Fruit fly (Drosophila melanogaster) whole organism, embryonic: ENCODE results near the gene Tao.
A peak's percentile ranks its signal among the peaks of the same experiment; 100 is the strongest.

Source experiments
- B-H2 ChIP-seq: fragments of 200-800 bp; sonication (Bioruptor generic); optimal IDR thresholded peaks from 2 replicates; lab custom pipeline; 2018; ENCODE audit warnings: missing biosample characterization, mild to moderate bottlenecking, missing genetic modification characterization
- CG12942 ChIP-seq: fragments of 200-800 bp; sonication (Bioruptor generic); optimal IDR thresholded peaks from 3 replicates; lab custom pipeline; 2016; ENCODE audit warnings: missing biosample characterization, missing genetic modification characterization
- CG15269 ChIP-seq: fragments of 200-800 bp; sonication (Bioruptor generic); optimal IDR thresholded peaks from 2 replicates; lab custom pipeline; 2018; ENCODE audit warnings: missing biosample characterization, mild to moderate bottlenecking, missing genetic modification characterization, moderate library complexity
- CG15514 ChIP-seq: fragments of 200-800 bp; sonication (Bioruptor generic); optimal IDR thresholded peaks from 3 replicates; lab custom pipeline; 2017; ENCODE audit warnings: missing biosample characterization, missing genetic modification characterization, mild to moderate bottlenecking, moderate library complexity, missing genetic modification reagents
- CG16815 ChIP-seq: fragments of 200-800 bp; sonication (Bioruptor generic); optimal IDR thresholded peaks from 3 replicates; lab custom pipeline; 2017; ENCODE audit warnings: missing biosample characterization, mild to moderate bottlenecking, missing genetic modification characterization
- CG34376 ChIP-seq: fragments of 200-800 bp; sonication (Bioruptor generic); optimal IDR thresholded peaks from 2 replicates; lab custom pipeline; 2018; ENCODE audit warnings: missing biosample characterization, mild to moderate bottlenecking, missing genetic modification characterization
- CG4328 ChIP-seq: fragments of 200-800 bp; sonication (Bioruptor generic); optimal IDR thresholded peaks from 3 replicates; lab custom pipeline; 2017; ENCODE audit warnings: missing biosample characterization, missing genetic modification reagents, missing genetic modification characterization
- CG5953 ChIP-seq: fragments of 200-800 bp; sonication (Bioruptor generic); IDR thresholded peaks from 2 replicates; pipeline ENCODE4 v1.3.6; 2022; ENCODE audit warnings: missing biosample characterization, missing genetic modification characterization
- CG6175 ChIP-seq: fragments of 200-800 bp; sonication (Bioruptor generic); IDR thresholded peaks from 3 replicates; pipeline ENCODE4 v1.3.6; 2022; ENCODE audit warnings: missing biosample characterization, missing genetic modification characterization
- CG6765 ChIP-seq: fragments of 200-800 bp; sonication (Bioruptor generic); optimal IDR thresholded peaks from 3 replicates; lab custom pipeline; 2017; ENCODE audit warnings: missing biosample characterization, mild to moderate bottlenecking, missing genetic modification characterization
- CG6791 ChIP-seq: fragments of 200-800 bp; sonication (Bioruptor generic); IDR thresholded peaks from 3 replicates; pipeline ENCODE4 v1.3.6; 2022; ENCODE audit warnings: missing biosample characterization, missing genetic modification characterization; ENCODE audit not compliant: partially characterized antibody
- CG7839 ChIP-seq: fragments of 200-800 bp; sonication (Bioruptor generic); optimal IDR thresholded peaks from 3 replicates; lab custom pipeline; 2018; ENCODE audit warnings: missing biosample characterization, mild to moderate bottlenecking, missing genetic modification characterization, moderate library complexity
- CG9817 ChIP-seq: fragments of 200-800 bp; sonication (Bioruptor generic); optimal IDR thresholded peaks from 2 replicates; lab custom pipeline; 2018; ENCODE audit warnings: missing biosample characterization, mild to moderate bottlenecking, missing genetic modification characterization, moderate library complexity
- CG9932 ChIP-seq: fragments of 200-800 bp; sonication (Bioruptor generic); IDR thresholded peaks from 2 replicates; pipeline ENCODE4 v1.3.6; 2022; ENCODE audit warnings: missing biosample characterization, missing genetic modification characterization
- CHES-1-like ChIP-seq: fragments of 200-800 bp; sonication (Bioruptor generic); optimal IDR thresholded peaks from 2 replicates; lab custom pipeline; 2016; ENCODE audit warnings: missing biosample characterization, missing genetic modification characterization
- CTCF ChIP-seq: fragments of 200-800 bp; sonication (Bioruptor generic); optimal IDR thresholded peaks from 2 replicates; lab custom pipeline; 2017; ENCODE audit warnings: missing biosample characterization, mild to moderate bottlenecking, missing genetic modification characterization, moderate library complexity
- HLH3B ChIP-seq: fragments of 200-800 bp; sonication (Bioruptor generic); IDR thresholded peaks from 2 replicates; pipeline ENCODE4 v1.3.6; 2022; ENCODE audit warnings: missing biosample characterization, missing genetic modification characterization
- HLH54F ChIP-seq: fragments of 200-800 bp; sonication (Bioruptor generic); optimal IDR thresholded peaks from 3 replicates; lab custom pipeline; 2016; ENCODE audit warnings: missing biosample characterization, missing genetic modification characterization
- Hand ChIP-seq: fragments of 200-800 bp; sonication (Bioruptor generic); optimal IDR thresholded peaks from 2 replicates; lab custom pipeline; 2017; ENCODE audit warnings: mild to moderate bottlenecking, missing biosample characterization, missing genetic modification reagents, missing genetic modification characterization
- Hr78 ChIP-seq, 2 experiments: fragments of 200-800 bp in 1 of 2; fragments of >200 bp in 1 of 2; sonication (Bioruptor generic) in 1 of 2; optimal IDR thresholded peaks; 2 replicates each; lab custom pipeline; 2017 to 2019; ENCODE audit warnings: missing biosample characterization in 2 of 2, missing genetic modification characterization in 2 of 2, mild to moderate bottlenecking in 1 of 2, moderate library complexity in 1 of 2
- Rfx ChIP-seq: fragments of 200-800 bp; sonication (Bioruptor generic); IDR thresholded peaks from 2 replicates; pipeline ENCODE4 v1.3.6; 2022; ENCODE audit warnings: missing biosample characterization, missing genetic modification characterization
- bcd ChIP-seq: fragments of 200-800 bp; sonication (Bioruptor generic); optimal IDR thresholded peaks from 2 replicates; lab custom pipeline; 2017; ENCODE audit warnings: missing biosample characterization, mild to moderate bottlenecking, missing genetic modification characterization
- croc ChIP-seq: fragments of 200-800 bp; sonication (Bioruptor generic); conservative IDR thresholded peaks from 3 replicates; pipeline ENCODE4 v1.3.6; 2022; ENCODE audit warnings: missing biosample characterization, missing genetic modification characterization
- esg ChIP-seq: fragments of 200-800 bp; sonication (Bioruptor generic); conservative IDR thresholded peaks from 2 replicates; pipeline ENCODE4 v1.3.6; 2022; ENCODE audit warnings: missing biosample characterization, missing genetic modification characterization
- exex ChIP-seq: fragments of 200-800 bp; sonication (Bioruptor generic); optimal IDR thresholded peaks from 4 replicates; lab custom pipeline; 2018; ENCODE audit warnings: missing biosample characterization, mild to moderate bottlenecking, missing genetic modification characterization, moderate library complexity
- gem ChIP-seq: fragments of 200-800 bp; sonication (Bioruptor generic); optimal IDR thresholded peaks from 2 replicates; lab custom pipeline; 2019; ENCODE audit warnings: missing biosample characterization, mild to moderate bottlenecking, missing genetic modification characterization, moderate library complexity
- grn ChIP-seq: fragments of 200-800 bp; sonication (Bioruptor generic); optimal IDR thresholded peaks from 3 replicates; lab custom pipeline; 2017; ENCODE audit warnings: missing biosample characterization, missing genetic modification characterization
- gsb-n ChIP-seq: fragments of 200-800 bp; sonication (Bioruptor generic); optimal IDR thresholded peaks from 3 replicates; lab custom pipeline; 2018; ENCODE audit warnings: missing biosample characterization, mild to moderate bottlenecking, missing genetic modification characterization
- h ChIP-seq: fragments of >200 bp; optimal IDR thresholded peaks from 2 replicates; lab custom pipeline; 2017
- mirr ChIP-seq: fragments of 200-800 bp; sonication (Bioruptor generic); optimal IDR thresholded peaks from 3 replicates; lab custom pipeline; 2018; ENCODE audit warnings: missing biosample characterization, mild to moderate bottlenecking, missing genetic modification characterization
- nerfin-2 ChIP-seq: fragments of 200-800 bp; sonication (Bioruptor generic); IDR thresholded peaks from 2 replicates; pipeline ENCODE4 v1.3.6; 2022; ENCODE audit warnings: missing biosample characterization, missing genetic modification characterization; ENCODE audit not compliant: partially characterized antibody
- schlank ChIP-seq: fragments of 200-800 bp; sonication (Bioruptor generic); optimal IDR thresholded peaks from 2 replicates; lab custom pipeline; 2018; ENCODE audit warnings: missing biosample characterization, mild to moderate bottlenecking, missing genetic modification characterization
- slou ChIP-seq: fragments of 200-800 bp; sonication (Bioruptor generic); optimal IDR thresholded peaks from 3 replicates; lab custom pipeline; 2016; ENCODE audit warnings: missing biosample characterization, missing genetic modification characterization
- sug ChIP-seq: fragments of 200-800 bp; optimal IDR thresholded peaks from 2 replicates; lab custom pipeline; 2019; ENCODE audit warnings: missing biosample characterization, mild to moderate bottlenecking, missing genetic modification characterization, moderate library complexity
- toy ChIP-seq: fragments of 200-800 bp; sonication (Bioruptor generic); IDR thresholded peaks from 2 replicates; pipeline ENCODE4 v1.3.6; 2022; ENCODE audit warnings: missing biosample characterization, missing genetic modification characterization
- unc-4 ChIP-seq: fragments of 200-800 bp; sonication (Bioruptor generic); IDR thresholded peaks from 2 replicates; pipeline ENCODE4 v1.3.6; 2022; ENCODE audit warnings: missing biosample characterization, missing genetic modification characterization; ENCODE audit not compliant: partially characterized antibody
- vfl ChIP-seq: fragments of 200-800 bp; sonication (Bioruptor generic); optimal IDR thresholded peaks from 2 replicates; lab custom pipeline; 2016; ENCODE audit warnings: missing biosample characterization, missing genetic modification characterization
- yki ChIP-seq: fragments of >200 bp; optimal IDR thresholded peaks from 3 replicates; lab custom pipeline; 2018

The Tao gene

dm6 chrX:19595862-19596261 lies 16.3 kb upstream of the Tao start (continued):
- TF ChIP-seq CG6175 (GFP tag; lab: Robert Waterston, UW) = no peak
- no peak for TF ChIP-seq yki
- TF ChIP-seq vfl = no peak
- no peak for TF ChIP-seq CG6791 (GFP tag; lab: Robert Waterston, UW)
- no peak for TF ChIP-seq CG9817 (tag; lab: Kevin White, UChicago)
- peak; percentile 59 for TF ChIP-seq CG15514 (GFP tag; lab: Kevin White, UChicago)
- TF ChIP-seq gem (tag; lab: Kevin White, UChicago) = no peak
- no peak for TF ChIP-seq gsb-n
- no peak for TF ChIP-seq CG7839 (tag; lab: Kevin White, UChicago)
- no peak for TF ChIP-seq Hand

DNA sequence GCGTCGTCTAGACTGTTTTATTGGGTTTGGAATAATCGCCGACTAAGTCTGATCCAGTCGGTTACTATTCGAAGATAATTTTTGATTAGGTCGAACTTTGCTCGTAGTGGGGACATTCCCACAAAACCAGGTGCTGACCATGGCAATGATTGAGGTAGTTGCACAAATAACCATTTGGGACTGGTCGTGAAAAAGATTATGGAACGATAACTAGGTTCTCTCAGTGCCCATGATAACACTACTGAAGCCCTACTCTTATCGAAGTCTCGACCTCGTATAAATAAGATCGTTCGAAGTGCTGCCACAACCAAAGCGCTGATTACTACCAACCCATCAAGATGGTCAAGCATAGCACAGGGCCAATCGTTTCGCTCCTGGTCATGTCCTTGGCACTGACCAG lies 12.7 kb upstream of the Tao start, which contains the start of gene CG14205:
Gene CG14205 (plus strand): TSS at position 301 of the 400 bp plus-strand sequence.
- TF ChIP-seq sug (tag; lab: Kevin White, UChicago) (peak; percentile 49), grn (GFP tag; lab: Kevin White, UChicago) (peak; percentile 28), CHES-1-like (GFP tag; lab: Kevin White, UChicago) (no peak), exex (tag; lab: Kevin White, UChicago) (peak; percentile 73), CG34376 (GFP tag; lab: Kevin White, UChicago) (peak; percentile 25)
- TF ChIP-seq, all 482 proteins: peak for 4

DNA sequence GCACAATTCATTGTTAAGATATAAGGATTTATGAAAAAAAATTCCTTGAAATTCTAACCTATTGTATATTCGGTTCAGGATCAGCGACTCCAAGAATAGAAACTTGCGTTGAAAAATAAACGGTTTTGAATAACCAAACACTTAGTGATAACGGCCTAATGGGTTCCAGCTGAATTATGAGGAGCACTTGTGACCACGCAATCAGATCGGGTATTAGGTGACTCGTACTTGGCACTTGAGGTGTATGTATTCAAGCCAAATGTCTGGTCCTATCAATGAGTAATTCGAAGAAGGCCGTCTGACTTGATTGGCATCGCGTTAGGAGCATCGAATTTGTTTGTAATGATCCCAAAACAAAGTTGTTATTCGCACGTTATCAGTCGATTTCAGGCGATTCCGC lies 11.0 kb upstream of the Tao start:
- TF ChIP-seq nerfin-2 (GFP tag; lab: Robert Waterston, UW) (no peak), CG15269 (tag; lab: Kevin White, UChicago) (no peak), grn (GFP tag; lab: Kevin White, UChicago) (peak; percentile 64), CG6765 (GFP tag; lab: Kevin White, UChicago) (no peak), toy (no peak), exex (tag; lab: Kevin White, UChicago) (peak; percentile 91), croc (GFP tag; lab: Robert Waterston, UW) (no peak), Rfx (GFP tag; lab: Robert Waterston, UW) (no peak), CG4328 (GFP tag; lab: Kevin White, UChicago) (no peak), mirr (GFP tag; lab: Kevin White, UChicago) (peak; percentile 19), bcd (no peak), sug (tag; lab: Kevin White, UChicago) (peak; percentile 43)
- TF ChIP-seq, all 482 proteins: peak for 4

dm6 chrX:19590070-19590469 lies 10.5 kb upstream of the Tao start, which contains the start of gene CG14219:
Gene CG14219 (minus strand): TSS chrX:19590170.
- TF ChIP-seq sug (tag; lab: Kevin White, UChicago) (peak; percentile 41), mirr (GFP tag; lab: Kevin White, UChicago) (no peak), HLH54F (no peak)
- TF ChIP-seq, all 482 proteins: peak for 1

dm6 chrX:19585142-19585541 lies 5.5 kb upstream of the Tao start:
- TF ChIP-seq CTCF (GFP tag; lab: Kevin White, UChicago) = peak; percentile 87
- no peak for TF ChIP-seq HLH3B (GFP tag; lab: Robert Waterston, UW)

DNA sequence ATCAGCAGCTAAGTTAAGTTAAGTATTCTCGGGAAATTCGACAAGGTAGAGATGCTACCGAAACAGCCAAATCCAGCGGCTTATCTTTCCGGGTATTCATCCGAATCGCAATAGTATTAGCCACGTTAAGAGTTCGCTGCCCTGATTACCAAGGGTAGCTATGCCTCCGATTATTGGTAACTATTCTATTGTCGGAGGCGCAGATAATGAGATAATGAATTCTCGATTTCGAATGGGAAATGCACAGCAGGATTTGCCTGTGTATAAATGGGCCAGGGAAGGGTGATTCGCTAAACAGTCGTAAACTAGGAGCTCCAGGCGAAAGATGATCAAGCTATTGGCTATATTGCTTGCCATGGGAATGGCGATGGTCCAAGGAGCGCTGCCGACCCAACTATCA lies 3.7 kb upstream of the Tao start, which contains the start of gene CG14204:
Gene CG14204 (plus strand): TSS at position 301 of the 400 bp plus-strand sequence.
- TF ChIP-seq CG5953 (GFP tag; lab: Robert Waterston, UW) (no peak), Hr78 (GFP tag; optimal IDR thresholded peaks at IDR 0.05; lab: Kevin White, UChicago) (no peak), CG12942 (no peak), CG16815 (no peak), CG9932 (GFP tag; lab: Robert Waterston, UW) (no peak), esg (GFP tag; lab: Robert Waterston, UW) (no peak), unc-4 (GFP tag; lab: Robert Waterston, UW) (no peak), schlank (tag; lab: Kevin White, UChicago) (no peak), h (lab: Kevin White, UChicago) (no peak), slou (GFP tag; lab: Kevin White, UChicago) (no peak), B-H2 (GFP tag; lab: Kevin White, UChicago) (no peak)
